Fruit fly (Drosophila melanogaster): ENCODE measurements around the gene NetA.

The NetA gene

DNA sequence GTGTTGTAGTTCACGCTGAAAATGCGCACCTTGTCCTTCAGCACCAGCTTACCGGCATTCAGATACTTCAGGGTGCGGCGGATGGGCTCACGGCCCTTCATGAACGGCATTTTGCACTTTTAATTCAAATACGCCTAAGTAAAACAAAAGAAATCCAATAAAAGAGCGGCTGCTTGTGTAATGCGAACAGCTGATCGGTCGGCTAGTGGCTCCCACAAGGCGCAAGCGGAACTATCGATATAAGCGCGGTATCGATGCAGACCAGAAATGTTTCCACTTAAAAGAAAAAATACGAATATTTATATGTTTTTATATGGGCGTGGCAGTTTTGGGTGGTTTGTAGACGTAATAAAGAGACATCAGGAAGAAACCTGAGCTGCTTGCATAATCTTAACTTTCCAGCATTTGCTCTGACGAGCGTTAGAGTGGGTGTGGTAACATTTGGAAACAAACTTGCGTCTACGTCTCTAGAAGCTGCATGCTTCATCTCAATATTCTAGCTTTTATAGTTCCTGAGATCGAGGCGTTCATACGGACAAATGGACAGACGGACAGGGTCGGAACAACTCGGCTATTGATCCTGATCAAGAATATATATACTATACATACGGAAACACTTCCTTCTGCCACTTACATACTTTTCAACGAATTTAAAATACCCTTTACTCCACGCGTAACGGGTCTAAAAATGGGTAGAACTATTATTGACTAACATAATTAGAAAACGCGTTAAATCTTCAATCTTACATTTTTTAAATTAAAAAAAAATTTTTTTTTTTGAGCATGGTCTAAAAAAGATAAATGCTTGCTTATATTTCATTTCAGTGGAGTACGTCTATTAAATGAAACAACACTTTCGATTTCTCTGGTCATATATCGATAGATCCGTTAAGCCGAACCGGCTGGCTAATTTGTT lies 70.7 kb downstream of the NetA start, which contains the start of the genes mRpS25 and nmdyn-D6 (continued):
- TF ChIP-seq CG10543 (GFP tag; optimal IDR thresholded peaks at IDR 0.05) (peak; percentile 10), crp (GFP tag; optimal IDR thresholded peaks at IDR 0.05) (peak in 1 of 2 experiments; percentile 80), lola (GFP tag; optimal IDR thresholded peaks at IDR 0.05) (peak in 2 of 3 experiments; percentile 36 to 95), Antp (GFP tag; optimal IDR thresholded peaks at IDR 0.05) (peak; percentile 6), az2 (GFP tag; optimal IDR thresholded peaks at IDR 0.05) (peak; percentile 27), Hr78 (GFP tag; optimal IDR thresholded peaks at IDR 0.05) (peak in 1 of 2 experiments; percentile 20), CG8290 (GFP tag; optimal IDR thresholded peaks at IDR 0.05) (peak; percentile 28), CG8290 (tag; optimal IDR thresholded peaks at IDR 0.05) (no peak), Vsx1 (GFP tag; optimal IDR thresholded peaks at IDR 0.05) (peak; percentile 15), CG8388 (GFP tag; optimal IDR thresholded peaks at IDR 0.05) (peak; percentile 5), CG12104 (GFP tag; optimal IDR thresholded peaks at IDR 0.05) (peak; percentile 34), Xbp1 (GFP tag; optimal IDR thresholded peaks at IDR 0.05) (peak; percentile 54), usp (GFP tag; optimal IDR thresholded peaks at IDR 0.05) (no peak), unc-4 (GFP tag; IDR thresholded peaks at IDR 0.05; ENCODE audit: partially characterized antibody) (peak; percentile 56), slbo (GFP tag; IDR thresholded peaks at IDR 0.05) (peak; percentile 68), lov (optimal IDR thresholded peaks at IDR 0.05) (no peak), lov (GFP tag; IDR thresholded peaks at IDR 0.05) (no peak), Stat92E (GFP tag; optimal IDR thresholded peaks at IDR 0.05) (peak in 1 of 3 experiments; percentile 22), Drgx (GFP tag; IDR thresholded peaks at IDR 0.05) (0 out of 2 replicates have a peak, but pooled peaks have one; percentile 27)

DNA sequence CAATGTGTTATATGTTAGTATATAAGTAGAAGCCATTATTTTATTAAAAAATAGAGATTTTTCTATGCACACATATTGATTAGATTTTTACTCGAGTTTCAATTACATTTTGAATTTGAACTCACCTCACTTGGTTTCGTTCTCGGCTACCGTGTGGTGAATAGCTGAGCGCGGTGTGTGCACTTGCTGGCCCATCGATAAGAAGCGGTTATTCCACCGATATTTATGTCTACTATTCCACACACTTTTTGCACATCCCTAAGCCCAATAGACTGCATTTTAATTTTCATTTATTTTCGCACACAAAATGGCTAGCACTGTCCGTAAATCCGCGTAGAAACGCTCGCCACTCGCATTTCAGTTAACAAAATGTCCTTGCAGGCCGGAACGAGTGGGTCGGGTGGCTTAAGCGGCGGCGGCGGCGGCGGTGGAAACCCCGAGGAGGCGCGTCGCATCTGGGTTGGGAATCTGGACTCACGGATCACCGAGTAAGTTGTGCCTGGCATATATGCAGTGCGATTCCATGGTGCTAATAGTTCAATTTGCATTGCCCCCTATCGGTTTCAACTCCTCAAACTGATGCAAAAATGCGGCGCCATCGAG lies 73.3 kb downstream of the NetA start, which contains the start of gene CG14414:
Gene CG14414 (plus strand): TSS at position 242 of the 603 bp plus-strand sequence.
- TF ChIP-seq ato (GFP tag; IDR thresholded peaks at IDR 0.05; ENCODE audit: partially characterized antibody) (peak; percentile 37; the same call in 1 of the 2 replicates), pum (GFP tag; optimal IDR thresholded peaks at IDR 0.05) (no peak), MBD-R2 (GFP tag; IDR thresholded peaks at IDR 0.05) (peak; percentile 90), ssp (GFP tag; IDR thresholded peaks at IDR 0.05) (no peak), CG30431 (GFP tag; optimal IDR thresholded peaks at IDR 0.05) (no peak), dati (GFP tag; IDR thresholded peaks at IDR 0.05) (no peak), NFAT (GFP tag; IDR thresholded peaks at IDR 0.05) (peak; percentile 53; the same call in 1 of the 2 replicates), CG13624 (GFP tag; optimal IDR thresholded peaks at IDR 0.05) (peak; percentile 17), CG15514 (GFP tag; optimal IDR thresholded peaks at IDR 0.05) (peak; percentile 75), toy (GFP tag; IDR thresholded peaks at IDR 0.05) (no peak), CG6813 (GFP tag; optimal IDR thresholded peaks at IDR 0.05) (no peak), CG32532 (GFP tag; IDR thresholded peaks at IDR 0.05) (peak; percentile 51; the same call in 1 of the 2 replicates), dmrt11E (tag; optimal IDR thresholded peaks at IDR 0.05) (no peak), Med (GFP tag) (peak; percentile 93), YL-1 (GFP tag; optimal IDR thresholded peaks at IDR 0.05) (peak; percentile 33), emc (GFP tag; optimal IDR thresholded peaks at IDR 0.05) (no peak), CG11696 (GFP tag; IDR thresholded peaks at IDR 0.05) (no peak), CG30403 (GFP tag; optimal IDR thresholded peaks at IDR 0.05) (peak; percentile 23), tap (tag; optimal IDR thresholded peaks at IDR 0.05) (no peak), dysf (GFP tag; IDR thresholded peaks at IDR 0.05) (0 out of 3 replicates have a peak, but pooled peaks have one; percentile 22), Mad (GFP tag; optimal IDR thresholded peaks at IDR 0.05) (no peak), nerfin-2 (GFP tag; IDR thresholded peaks at IDR 0.05; ENCODE audit: partially characterized antibody) (peak; percentile 58), sens (GFP tag) (peak; percentile 58), dm (GFP tag; optimal IDR thresholded peaks at IDR 0.05) (no peak), Ptx1 (GFP tag; IDR thresholded peaks at IDR 0.05) (0 out of 2 replicates have a peak, but pooled peaks have one; percentile 13), tx (GFP tag; optimal IDR thresholded peaks at IDR 0.05) (no peak), Rfx (GFP tag; IDR thresholded peaks at IDR 0.05) (peak; percentile 62; the same call in 1 of the 2 replicates), cg (GFP tag; optimal IDR thresholded peaks at IDR 0.05) (no peak)
